Worm (Caenorhabditis elegans): Measurements from ENCODE around the gene wht-5.

DNA sequence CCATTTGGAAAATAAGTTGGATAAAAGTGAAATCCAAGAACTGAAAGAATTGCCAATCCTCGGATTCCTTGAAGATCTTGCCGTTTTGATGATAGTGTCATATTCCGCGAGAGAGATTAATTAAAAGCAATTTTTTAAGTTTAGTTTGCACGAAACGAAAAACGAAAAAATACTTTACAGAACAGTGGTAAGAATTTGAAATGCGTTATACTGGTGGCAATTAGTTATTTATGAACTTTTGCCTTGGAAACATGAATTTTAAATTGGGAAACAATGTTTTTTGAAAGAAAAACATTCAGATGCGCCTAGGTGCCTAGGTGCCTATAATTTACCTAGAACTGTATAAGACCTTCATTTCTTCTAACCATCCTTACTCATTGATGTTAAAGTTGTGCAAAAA, 29.7 kb upstream of the wht-5 start, which contains the start of gene oac-57:
- no peak for TF ChIP-seq ztf-23 (GFP tag; IDR thresholded peaks at IDR 0.05)
- TF ChIP-seq T22C8.4 (GFP tag; IDR thresholded peaks at IDR 0.05) = no peak
- TF ChIP-seq cog-1 (tag; optimal IDR thresholded peaks at IDR 0.05) = no peak

Measured in whole organism, midembryonic.